Worm (Caenorhabditis elegans): ENCODE results near the gene lmd-3.

- TF ChIP-seq tab-1 (GFP tag; IDR thresholded peaks at IDR 0.05): no peak
- no peak for TF ChIP-seq ztf-29 (GFP tag; IDR thresholded peaks at IDR 0.05)
- no peak for TF ChIP-seq ztf-23 (GFP tag; IDR thresholded peaks at IDR 0.05)
- no peak for TF ChIP-seq flt-1 (GFP tag; IDR thresholded peaks at IDR 0.05)
- no peak for TF ChIP-seq med-1 (GFP tag; optimal IDR thresholded peaks at IDR 0.05; ENCODE audit: insufficient read depth)
These were observed 18.4 kb downstream of the lmd-3 start for ce11 chrV:8426210-8426609.
